Fruit fly (Drosophila melanogaster): ENCODE results near the gene CG4607.

DNA sequence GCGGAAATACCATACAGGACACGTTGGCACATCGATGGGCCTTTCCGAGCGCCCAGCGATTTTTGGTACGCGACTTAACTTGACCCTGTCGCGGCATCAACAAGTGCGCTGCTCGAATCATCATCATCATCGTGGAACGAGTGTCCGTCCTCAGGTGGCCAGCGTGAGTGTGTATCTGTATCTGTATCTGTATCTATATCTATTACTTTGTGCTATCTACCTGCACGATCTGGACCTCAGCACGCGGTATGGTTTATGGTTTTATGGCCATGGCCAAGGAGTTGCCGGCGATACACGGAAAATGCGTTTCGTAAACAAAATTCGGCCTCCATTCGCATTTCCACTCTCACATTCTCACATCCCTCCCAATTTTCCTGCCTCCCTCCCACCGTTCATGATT is 32.2 kb upstream of the CG4607 start:
- TF ChIP-seq EcR (GFP tag; optimal IDR thresholded peaks at IDR 0.05): no peak
- no peak for TF ChIP-seq psq (optimal IDR thresholded peaks at IDR 0.05)
- no peak for TF ChIP-seq CG8478 (optimal IDR thresholded peaks at IDR 0.05)
